Worm (Caenorhabditis elegans) whole organism, mixed stage, embryonic: ENCODE data around the gene lgmn-1.

ENCODE experiments used
- M03D4.4 ChIP-seq: sonication (generic microtip); optimal IDR thresholded peaks from 2 replicates; lab custom pipeline; 2017; ENCODE audit warnings: mild to moderate bottlenecking, missing genetic modification characterization, missing compliant biosample characterization
- blmp-1 ChIP-seq: fragments of 150-350 bp; optimal IDR thresholded peaks from 2 replicates; lab custom pipeline; 2014; ENCODE audit warnings: missing biosample characterization, missing genetic modification characterization
- ceh-39 ChIP-seq: fragments of 150-350 bp; optimal IDR thresholded peaks from 2 replicates; lab custom pipeline; 2014; ENCODE audit warnings: missing biosample characterization, missing genetic modification characterization
- ceh-43 ChIP-seq: fragments of 200-800 bp; sonication (Bioruptor generic); optimal IDR thresholded peaks from 2 replicates; lab custom pipeline; 2018; ENCODE audit warnings: mild to moderate bottlenecking, missing genetic modification characterization, moderate library complexity, missing compliant biosample characterization
- ces-1 ChIP-seq: fragments of 150-350 bp; optimal IDR thresholded peaks from 2 replicates; lab custom pipeline; 2014; ENCODE audit warnings: missing biosample characterization, missing genetic modification reagents, missing genetic modification characterization
- drap-1 ChIP-seq: fragments of 200-800 bp; sonication (Bioruptor generic); optimal IDR thresholded peaks from 3 replicates; lab custom pipeline; 2018; ENCODE audit warnings: mild to moderate bottlenecking, missing genetic modification characterization, missing compliant biosample characterization
- elt-1 ChIP-seq: sonication (generic microtip); optimal IDR thresholded peaks from 2 replicates; lab custom pipeline; 2017; ENCODE audit warnings: missing genetic modification characterization, mild to moderate bottlenecking, missing compliant biosample characterization, antibody characterized with exemption, moderate library complexity, borderline replicate concordance; ENCODE audit not compliant: insufficient read depth
- elt-3 ChIP-seq: fragments of 150-350 bp; optimal IDR thresholded peaks from 2 replicates; lab custom pipeline; 2014; ENCODE audit warnings: missing biosample characterization, missing genetic modification characterization
- flh-1 ChIP-seq: fragments of 200-800 bp; sonication (Bioruptor generic); optimal IDR thresholded peaks from 2 replicates; lab custom pipeline; 2018; ENCODE audit warnings: mild to moderate bottlenecking, missing genetic modification characterization, moderate library complexity, missing compliant biosample characterization
- ham-2 ChIP-seq: fragments of 200-800 bp; sonication (Bioruptor generic); optimal IDR thresholded peaks from 2 replicates; lab custom pipeline; 2018; ENCODE audit warnings: mild to moderate bottlenecking, missing genetic modification characterization, missing compliant biosample characterization
- hlh-1 ChIP-seq: fragments of 150-350 bp; optimal IDR thresholded peaks from 2 replicates; lab custom pipeline; 2014; ENCODE audit warnings: missing biosample characterization, missing genetic modification reagents, missing genetic modification characterization
- lin-13 ChIP-seq: fragments of 150-350 bp; optimal IDR thresholded peaks from 2 replicates; lab custom pipeline; 2014; ENCODE audit warnings: missing biosample characterization, missing genetic modification characterization
- mep-1 ChIP-seq: fragments of 150-350 bp; optimal IDR thresholded peaks from 2 replicates; lab custom pipeline; 2017; ENCODE audit warnings: missing biosample characterization, missing genetic modification reagents, missing genetic modification characterization, inconsistent platforms
- nhr-12 ChIP-seq: fragments of 150-350 bp; optimal IDR thresholded peaks from 2 replicates; lab custom pipeline; 2014; ENCODE audit warnings: missing biosample characterization, missing genetic modification characterization
- nhr-2 ChIP-seq: fragments of 150-350 bp; optimal IDR thresholded peaks from 2 replicates; lab custom pipeline; 2014; ENCODE audit warnings: missing biosample characterization, missing genetic modification characterization
- nhr-28 ChIP-seq: fragments of 150-350 bp; optimal IDR thresholded peaks from 2 replicates; lab custom pipeline; 2014; ENCODE audit warnings: missing biosample characterization, missing genetic modification characterization
- nhr-76 ChIP-seq: sonication (generic microtip); optimal IDR thresholded peaks from 2 replicates; lab custom pipeline; 2017; ENCODE audit warnings: missing biosample characterization, missing genetic modification characterization
- snpc-4 ChIP-seq: fragments of 150-350 bp; optimal IDR thresholded peaks from 2 replicates; lab custom pipeline; 2014; ENCODE audit warnings: missing biosample characterization, missing genetic modification characterization
- sptf-1 ChIP-seq: sonication (generic microtip); optimal IDR thresholded peaks from 2 replicates; lab custom pipeline; 2017; ENCODE audit warnings: mild to moderate bottlenecking, missing genetic modification characterization, moderate library complexity, missing compliant biosample characterization
- unc-120 ChIP-seq: sonication (generic microtip); optimal IDR thresholded peaks from 2 replicates; lab custom pipeline; 2017; ENCODE audit warnings: missing genetic modification characterization, missing compliant biosample characterization; ENCODE audit not compliant: poor library complexity, severe bottlenecking
- unc-39 ChIP-seq: fragments of 150-350 bp; optimal IDR thresholded peaks from 2 replicates; lab custom pipeline; 2014; ENCODE audit warnings: missing biosample characterization, missing genetic modification characterization
- unc-62 ChIP-seq: fragments of 150-350 bp; optimal IDR thresholded peaks from 2 replicates; lab custom pipeline; 2014; ENCODE audit warnings: missing biosample characterization, missing genetic modification reagents, missing genetic modification characterization
- zip-8 ChIP-seq: fragments of 150-350 bp; optimal IDR thresholded peaks from 2 replicates; lab custom pipeline; 2014; ENCODE audit warnings: missing biosample characterization, missing genetic modification characterization
- ztf-11 ChIP-seq: fragments of 150-350 bp; optimal IDR thresholded peaks from 2 replicates; lab custom pipeline; 2014; ENCODE audit warnings: missing biosample characterization, missing genetic modification characterization

lgmn-1 gene

ce11 chrV:12556904-12557303, 44.0 kb downstream of the lgmn-1 start:
- TF ChIP-seq unc-39 (tag; lab: Kevin White, UChicago) (no peak), flh-1 (no peak), drap-1 (GFP tag; lab: Kevin White, UChicago) (no peak), mep-1 (tag; lab: Kevin White, UChicago) (no peak), ztf-11 (tag; lab: Kevin White, UChicago) (no peak), nhr-76 (tag; lab: Kevin White, UChicago) (no peak), hlh-1 (tag; lab: Kevin White, UChicago) (no peak), unc-62 (GFP tag; lab: Kevin White, UChicago) (no peak), ham-2 (GFP tag; lab: Kevin White, UChicago) (no peak), zip-8 (no peak), unc-120 (tag; lab: Kevin White, UChicago) (no peak)

DNA sequence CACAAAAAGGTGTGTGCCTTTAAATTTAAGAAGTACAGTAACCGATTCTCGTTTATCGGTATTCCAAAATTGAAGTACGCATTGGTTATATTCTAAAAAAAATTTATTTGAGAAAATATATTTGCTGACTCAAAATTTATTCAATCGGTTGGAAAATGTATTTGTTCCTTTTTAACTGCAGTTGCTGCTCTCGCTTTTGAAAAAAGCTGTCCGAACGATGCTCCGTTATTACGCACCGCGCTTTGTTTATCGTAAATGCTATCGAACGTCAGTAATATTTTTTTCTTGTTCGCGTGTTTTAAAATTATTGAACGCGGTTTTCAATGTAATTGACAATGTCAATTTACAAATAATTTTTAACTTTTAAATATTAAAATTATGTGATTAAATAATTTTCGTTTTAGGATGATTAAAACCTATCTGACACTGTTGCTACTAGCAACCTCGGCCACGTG, 47.5 kb downstream of the lgmn-1 start, which contains the start of gene sel-1:
sel-1 (plus strand) TSS at position 405 of the 455 bp plus-strand sequence.
- TF ChIP-seq sptf-1 (tag; lab: Kevin White, UChicago) (no peak), M03D4.4 (tag; lab: Kevin White, UChicago) (no peak), nhr-28 (no peak), snpc-4 (tag; lab: Kevin White, UChicago) (no peak), elt-1 (tag; lab: Kevin White, UChicago) (no peak), ham-2 (GFP tag; lab: Kevin White, UChicago) (no peak), unc-39 (tag; lab: Kevin White, UChicago) (no peak), elt-3 (tag; lab: Kevin White, UChicago) (no peak), unc-62 (GFP tag; lab: Kevin White, UChicago) (no peak), ceh-39 (tag; lab: Kevin White, UChicago) (no peak), drap-1 (GFP tag; lab: Kevin White, UChicago) (no peak), ces-1 (GFP tag; lab: Kevin White, UChicago) (no peak), nhr-12 (tag; lab: Kevin White, UChicago) (no peak), blmp-1 (no peak), lin-13 (tag; lab: Kevin White, UChicago) (no peak), unc-120 (tag; lab: Kevin White, UChicago) (no peak)

DNA sequence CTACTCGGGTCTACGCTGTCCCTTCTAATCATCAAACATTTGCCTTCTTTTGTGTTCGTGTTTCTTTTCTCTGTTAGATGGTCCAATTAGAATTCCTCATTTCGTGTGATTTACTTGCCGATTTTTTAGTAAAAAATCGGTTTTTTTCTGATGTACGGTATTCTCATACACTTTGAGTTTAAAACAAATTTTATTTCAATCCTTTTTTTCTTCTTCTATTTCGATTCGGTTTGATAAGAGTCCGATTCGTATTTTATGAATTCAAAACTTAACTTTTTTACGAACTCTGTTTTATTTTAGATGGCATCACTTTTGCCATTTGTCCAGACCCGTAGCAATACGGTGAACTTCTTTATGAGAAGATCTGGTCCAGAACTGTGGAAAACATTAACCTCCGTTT, 50.3 kb downstream of the lgmn-1 start, which contains the start of gene mrps-5:
mrps-5 (plus strand) TSS at position 301 of the 400 bp plus-strand sequence.
- TF ChIP-seq nhr-2 (tag; lab: Kevin White, UChicago): no peak
- TF ChIP-seq ceh-43 (GFP tag; lab: Kevin White, UChicago): no peak
- no peak for TF ChIP-seq mep-1 (tag; lab: Kevin White, UChicago)
